Worm (Caenorhabditis elegans) whole organism, mixed stage, embryonic: ENCODE results near the gene bath-38.

Experiments
- M03D4.4 ChIP-seq: sonication (generic microtip); optimal IDR thresholded peaks from 2 replicates; lab custom pipeline; 2017; ENCODE audit warnings: mild to moderate bottlenecking, missing genetic modification characterization, missing compliant biosample characterization
- blmp-1 ChIP-seq: fragments of 150-350 bp; optimal IDR thresholded peaks from 2 replicates; lab custom pipeline; 2014; ENCODE audit warnings: missing biosample characterization, missing genetic modification characterization
- ceh-39 ChIP-seq: fragments of 150-350 bp; optimal IDR thresholded peaks from 2 replicates; lab custom pipeline; 2014; ENCODE audit warnings: missing biosample characterization, missing genetic modification characterization
- ceh-43 ChIP-seq: fragments of 200-800 bp; sonication (Bioruptor generic); optimal IDR thresholded peaks from 2 replicates; lab custom pipeline; 2018; ENCODE audit warnings: mild to moderate bottlenecking, missing genetic modification characterization, moderate library complexity, missing compliant biosample characterization
- ces-1 ChIP-seq: fragments of 150-350 bp; optimal IDR thresholded peaks from 2 replicates; lab custom pipeline; 2014; ENCODE audit warnings: missing biosample characterization, missing genetic modification reagents, missing genetic modification characterization
- drap-1 ChIP-seq: fragments of 200-800 bp; sonication (Bioruptor generic); optimal IDR thresholded peaks from 3 replicates; lab custom pipeline; 2018; ENCODE audit warnings: mild to moderate bottlenecking, missing genetic modification characterization, missing compliant biosample characterization
- ham-2 ChIP-seq: fragments of 200-800 bp; sonication (Bioruptor generic); optimal IDR thresholded peaks from 2 replicates; lab custom pipeline; 2018; ENCODE audit warnings: mild to moderate bottlenecking, missing genetic modification characterization, missing compliant biosample characterization
- hlh-1 ChIP-seq: fragments of 150-350 bp; optimal IDR thresholded peaks from 2 replicates; lab custom pipeline; 2014; ENCODE audit warnings: missing biosample characterization, missing genetic modification reagents, missing genetic modification characterization
- lsy-2 ChIP-seq: fragments of 150-350 bp; optimal IDR thresholded peaks from 2 replicates; lab custom pipeline; 2014; ENCODE audit warnings: missing biosample characterization, missing genetic modification characterization
- mls-2 ChIP-seq: sonication (generic microtip); optimal IDR thresholded peaks from 2 replicates; lab custom pipeline; 2016; ENCODE audit warnings: mild to moderate bottlenecking, missing genetic modification characterization, moderate library complexity, missing compliant biosample characterization
- nhr-2 ChIP-seq: fragments of 150-350 bp; optimal IDR thresholded peaks from 2 replicates; lab custom pipeline; 2014; ENCODE audit warnings: missing biosample characterization, missing genetic modification characterization
- nhr-237 ChIP-seq: fragments of 150-350 bp; optimal IDR thresholded peaks from 2 replicates; lab custom pipeline; 2014; ENCODE audit warnings: missing biosample characterization, missing genetic modification characterization
- pha-4 ChIP-seq: fragments of 150-350 bp; optimal IDR thresholded peaks from 2 replicates; lab custom pipeline; 2018; ENCODE audit warnings: missing biosample characterization, missing genetic modification reagents, missing genetic modification characterization
- tbx-8 ChIP-seq: fragments of 200-800 bp; sonication (Bioruptor generic); optimal IDR thresholded peaks from 2 replicates; lab custom pipeline; 2018; ENCODE audit warnings: mild to moderate bottlenecking, missing genetic modification characterization, moderate library complexity, missing compliant biosample characterization
- unc-120 ChIP-seq: sonication (generic microtip); optimal IDR thresholded peaks from 2 replicates; lab custom pipeline; 2017; ENCODE audit warnings: missing genetic modification characterization, missing compliant biosample characterization; ENCODE audit not compliant: poor library complexity, severe bottlenecking

bath-38 gene

ce11 chrII:9994679-9995078 lies 50.4 kb downstream of the bath-38 start:
- TF ChIP-seq ceh-43: no peak
- TF ChIP-seq ham-2 (GFP tag; lab: Kevin White, UChicago): no peak
- no peak for TF ChIP-seq M03D4.4
- TF ChIP-seq mls-2 (tag; lab: Kevin White, UChicago): no peak
- no peak for TF ChIP-seq unc-120 (tag; lab: Kevin White, UChicago)
- no peak for TF ChIP-seq hlh-1
- TF ChIP-seq ces-1: no peak
- no peak for TF ChIP-seq drap-1 (GFP tag; lab: Kevin White, UChicago)
- no peak for TF ChIP-seq nhr-237 (tag; lab: Kevin White, UChicago)
- no peak for TF ChIP-seq blmp-1 (tag; lab: Kevin White, UChicago)
- TF ChIP-seq tbx-8 (GFP tag; lab: Kevin White, UChicago): no peak
- TF ChIP-seq lsy-2: no peak
- no peak for TF ChIP-seq ceh-39 (tag; lab: Kevin White, UChicago)
- no peak for TF ChIP-seq nhr-2 (tag; lab: Kevin White, UChicago)
- TF ChIP-seq pha-4: no peak
